Worm (Caenorhabditis elegans) whole organism, L4 larva: ENCODE data around the gene C05C12.5.

Experiments used
- F10B5.3 ChIP-seq: sonication (generic microtip); optimal IDR thresholded peaks from 2 replicates; lab custom pipeline; 2016; ENCODE audit warnings: mild to moderate bottlenecking, missing genetic modification characterization, missing compliant biosample characterization
- ceh-28 ChIP-seq: fragments of 150-350 bp; optimal IDR thresholded peaks from 2 replicates; lab custom pipeline; 2014; ENCODE audit warnings: missing biosample characterization, missing genetic modification reagents, missing genetic modification characterization
- ctbp-1 ChIP-seq: fragments of 200-800 bp; sonication (Bioruptor generic); IDR thresholded peaks from 2 replicates; pipeline ENCODE4 v1.3.6; 2022; ENCODE audit warnings: missing genetic modification reagents, missing genetic modification characterization, missing compliant biosample characterization
- daf-16 ChIP-seq, 3 experiments: sonication (generic microtip); optimal IDR thresholded peaks; 2 replicates each; lab custom pipeline; 2016 to 2017; ENCODE audit warnings: missing genetic modification characterization in 3 of 3, missing genetic modification reagents in 3 of 3, mild to moderate bottlenecking in 2 of 3, missing compliant biosample characterization in 2 of 3, missing biosample characterization in 1 of 3, moderate library complexity in 1 of 3
- daf-8 ChIP-seq: fragments of 200-800 bp; sonication (Bioruptor generic); IDR thresholded peaks from 2 replicates; pipeline ENCODE4 v1.3.6; 2022; ENCODE audit warnings: missing genetic modification characterization, missing compliant biosample characterization
- lin-13 ChIP-seq: fragments of 150-350 bp; optimal IDR thresholded peaks from 2 replicates; lab custom pipeline; 2014; ENCODE audit warnings: missing biosample characterization, missing genetic modification reagents, missing genetic modification characterization
- madf-5 ChIP-seq, 2 experiments: fragments of 200-800 bp; sonication (Bioruptor generic); IDR thresholded peaks; 2 replicates each; pipeline ENCODE4 v1.3.6; 2022; ENCODE audit warnings: missing compliant biosample characterization in 2 of 2, missing genetic modification characterization in 2 of 2
- mxl-3 ChIP-seq: fragments of 200-800 bp; sonication (Bioruptor generic); optimal IDR thresholded peaks from 2 replicates; lab custom pipeline; 2018; ENCODE audit warnings: mild to moderate bottlenecking, missing genetic modification characterization, missing compliant biosample characterization
- nhr-6 ChIP-seq: fragments of 150-350 bp; optimal IDR thresholded peaks from 2 replicates; lab custom pipeline; 2014; ENCODE audit warnings: missing biosample characterization, missing genetic modification characterization
- nhr-76 ChIP-seq: fragments of 150-350 bp; optimal IDR thresholded peaks from 2 replicates; lab custom pipeline; 2014; ENCODE audit warnings: missing biosample characterization, missing genetic modification characterization
- pha-4 ChIP-seq, 2 experiments: fragments of 150-350 bp in 1 of 2; fragments of 200-800 bp in 1 of 2; sonication (Bioruptor generic) in 1 of 2; IDR thresholded peaks in 1 of 2; optimal IDR thresholded peaks in 1 of 2; 2 replicates each; pipeline versions ENCODE4 v1.3.6 to Lab custom; 2014 to 2022; ENCODE audit warnings: missing genetic modification characterization in 2 of 2, missing genetic modification reagents in 2 of 2, missing biosample characterization in 1 of 2, missing compliant biosample characterization in 1 of 2
- snpc-4 ChIP-seq: fragments of 150-350 bp; optimal IDR thresholded peaks from 2 replicates; lab custom pipeline; 2014; ENCODE audit warnings: missing biosample characterization, missing genetic modification characterization
- zip-11 ChIP-seq: fragments of 200-800 bp; sonication (Bioruptor generic); IDR thresholded peaks from 2 replicates; pipeline ENCODE4 v1.3.6; 2022; ENCODE audit warnings: missing genetic modification characterization, missing compliant biosample characterization

- no peak for TF ChIP-seq nhr-6 (tag; lab: Kevin White, UChicago)
- TF ChIP-seq nhr-76, result no peak
- TF ChIP-seq snpc-4 (tag; lab: Kevin White, UChicago), result no peak
- TF ChIP-seq mxl-3 (GFP tag; lab: Kevin White, UChicago), result no peak
- no peak for TF ChIP-seq F10B5.3 (tag; lab: Kevin White, UChicago)
- TF ChIP-seq ctbp-1 (GFP tag; lab: Robert Waterston, UW), result no peak
- TF ChIP-seq ceh-28, result no peak
- TF ChIP-seq daf-16 (GFP tag; optimal IDR thresholded peaks at IDR 0.05; lab: Kevin White, UChicago), result no peak
- no peak for TF ChIP-seq daf-16 (tag; optimal IDR thresholded peaks at IDR 0.05; lab: Kevin White, UChicago)
- TF ChIP-seq madf-5 (GFP tag; IDR thresholded peaks at IDR 0.05; lab: Robert Waterston, UW), result no peak
- TF ChIP-seq pha-4 (GFP tag; IDR thresholded peaks at IDR 0.05; lab: Robert Waterston, UW), result no peak
- no peak for TF ChIP-seq pha-4 (tag; optimal IDR thresholded peaks at IDR 0.05; lab: Kevin White, UChicago)
- no peak for TF ChIP-seq daf-8 (GFP tag; lab: Robert Waterston, UW)
- TF ChIP-seq zip-11 (GFP tag; lab: Robert Waterston, UW), result no peak
- TF ChIP-seq lin-13, result no peak
Measured at ce11 chrIV:11225206-11225605, 35.8 kb downstream of the C05C12.5 start, which contains the start of gene col-125.
